Fruit fly (Drosophila melanogaster) whole organism, embryonic: ENCODE data around the gene CG11089.
A peak's percentile ranks its signal among the peaks of the same experiment; 100 is the strongest.

Experiments
- Bteb2 ChIP-seq: fragments of 200-800 bp; sonication (Bioruptor generic); optimal IDR thresholded peaks from 2 replicates; lab custom pipeline; 2016; ENCODE audit warnings: missing biosample characterization, missing genetic modification characterization
- CG3847 ChIP-seq: fragments of 200-800 bp; sonication (Bioruptor generic); IDR thresholded peaks from 2 replicates; pipeline ENCODE4 v1.3.6; 2022; ENCODE audit warnings: missing biosample characterization, missing genetic modification characterization
- CG8765 ChIP-seq: fragments of 200-800 bp; sonication (Bioruptor generic); IDR thresholded peaks from 2 replicates; pipeline ENCODE4 v1.3.6; 2022; ENCODE audit warnings: missing biosample characterization, missing genetic modification characterization
- Deaf1 ChIP-seq: fragments of 200-800 bp; optimal IDR thresholded peaks from 3 replicates; lab custom pipeline; 2019; ENCODE audit warnings: missing biosample characterization, mild to moderate bottlenecking, missing genetic modification characterization, moderate library complexity
- Hr3 ChIP-seq: fragments of 200-800 bp; sonication (Bioruptor generic); optimal IDR thresholded peaks from 3 replicates; lab custom pipeline; 2016; ENCODE audit warnings: missing biosample characterization, missing genetic modification characterization
- Meics ChIP-seq: fragments of 200-800 bp; sonication (Bioruptor generic); optimal IDR thresholded peaks from 2 replicates; lab custom pipeline; 2017; ENCODE audit warnings: missing biosample characterization, mild to moderate bottlenecking, missing genetic modification characterization
- Mrtf ChIP-seq: fragments of 200-800 bp; sonication (Bioruptor generic); IDR thresholded peaks from 3 replicates; pipeline ENCODE4 v1.3.6; 2022; ENCODE audit warnings: missing biosample characterization, missing genetic modification characterization
- Sox102F ChIP-seq: fragments of 200-800 bp; sonication (Bioruptor generic); optimal IDR thresholded peaks from 2 replicates; lab custom pipeline; 2018; ENCODE audit warnings: missing biosample characterization, mild to moderate bottlenecking, missing genetic modification characterization, moderate library complexity
- gsb-n ChIP-seq: fragments of 200-800 bp; sonication (Bioruptor generic); optimal IDR thresholded peaks from 3 replicates; lab custom pipeline; 2018; ENCODE audit warnings: missing biosample characterization, mild to moderate bottlenecking, missing genetic modification characterization

DNA sequence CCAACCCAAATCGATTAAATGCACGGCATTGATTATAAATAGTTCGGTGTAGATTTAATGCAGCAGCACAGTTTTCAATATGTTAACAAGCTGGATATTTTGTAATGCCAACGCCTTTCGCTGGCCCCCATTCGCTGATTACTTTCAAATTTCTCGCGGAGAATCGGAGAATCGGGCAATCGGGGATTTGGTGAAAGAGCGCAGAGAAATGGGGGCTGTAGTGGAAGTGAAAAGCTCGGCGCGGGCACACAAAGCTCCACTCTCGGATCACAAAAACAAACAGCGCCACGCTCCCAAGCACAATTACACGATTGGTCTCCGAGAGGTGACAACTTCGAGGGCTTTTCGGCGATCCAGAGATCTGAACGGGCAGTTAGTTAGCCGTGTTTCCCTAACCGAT is 35.2 kb upstream of the CG11089 start, which contains the start of gene Esp:
- no peak for TF ChIP-seq CG8765 (GFP tag; lab: Robert Waterston, UW)
- peak; percentile 53 for TF ChIP-seq Deaf1 (tag; lab: Kevin White, UChicago)
- no peak for TF ChIP-seq Hr3 (GFP tag; lab: Kevin White, UChicago)
- TF ChIP-seq Meics (GFP tag; lab: Kevin White, UChicago): no peak
- TF ChIP-seq Sox102F (GFP tag; lab: Kevin White, UChicago): no peak
- TF ChIP-seq Bteb2 (GFP tag; lab: Kevin White, UChicago): no peak
- TF ChIP-seq CG3847: no peak
- no peak for TF ChIP-seq Mrtf (GFP tag; lab: Robert Waterston, UW)
- TF ChIP-seq gsb-n (tag; lab: Kevin White, UChicago): no peak
